Worm (Caenorhabditis elegans): ENCODE measurements around the gene lys-1.

lys-1 gene

DNA sequence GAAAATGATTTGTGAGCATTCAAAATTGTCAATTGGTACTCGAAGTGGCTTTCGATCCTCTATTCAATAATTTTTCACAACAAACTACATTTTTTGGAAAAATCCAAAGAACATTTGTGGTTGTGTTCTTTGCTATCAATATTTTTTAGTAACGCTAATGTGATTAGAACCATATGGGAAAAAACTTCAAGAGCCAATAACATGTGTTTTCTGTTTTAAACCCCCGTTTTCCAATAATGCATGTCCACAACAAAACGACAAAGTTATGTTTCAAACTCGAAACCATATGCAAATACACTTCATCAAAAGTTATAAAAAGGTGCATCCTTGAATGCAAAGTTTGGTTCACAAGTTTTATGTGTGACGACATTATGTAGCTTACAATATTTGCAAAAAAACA, 8.1 kb downstream of the lys-1 start:
- TF ChIP-seq nhr-84 (tag; optimal IDR thresholded peaks at IDR 0.05) (no peak), dsc-1 (tag; optimal IDR thresholded peaks at IDR 0.05) (peak; percentile 97), irx-1 (tag; optimal IDR thresholded peaks at IDR 0.05) (no peak), efl-3 (GFP tag; optimal IDR thresholded peaks at IDR 0.05) (no peak), fkh-4 (tag; optimal IDR thresholded peaks at IDR 0.05; ENCODE audit: borderline replicate concordance) (peak; percentile 92), efl-1 (optimal IDR thresholded peaks at IDR 0.05) (no peak), efl-1 (GFP tag; optimal IDR thresholded peaks at IDR 0.05 in 1 of 2) (peak in 1 of 2 experiments; percentile 44), lin-15B (tag; optimal IDR thresholded peaks at IDR 0.05) (no peak), nhr-71 (tag; optimal IDR thresholded peaks at IDR 0.05) (no peak), rnt-1 (tag; optimal IDR thresholded peaks at IDR 0.05) (no peak)

ce11 chrV:10287260-10287659, 9.6 kb downstream of the lys-1 start, which contains the start of gene B0024.3:
B0024.3 (plus strand) TSS chrV:10287560.
- TF ChIP-seq nhr-12 (tag; optimal IDR thresholded peaks at IDR 0.05) (no peak), nhr-237 (tag; optimal IDR thresholded peaks at IDR 0.05) (no peak), lin-13 (GFP tag; optimal IDR thresholded peaks at IDR 0.05) (no peak), ceh-90 (tag; optimal IDR thresholded peaks at IDR 0.05) (no peak), lsy-2 (tag; optimal IDR thresholded peaks at IDR 0.05) (peak in 1 of 2 experiments; percentile 8), nhr-85 (tag) (no peak), unc-98 (GFP tag; IDR thresholded peaks at IDR 0.05) (no peak), ceh-82 (tag; optimal IDR thresholded peaks at IDR 0.05) (no peak), lin-14 (GFP tag; optimal IDR thresholded peaks at IDR 0.05) (peak; percentile 34), nhr-90 (tag; optimal IDR thresholded peaks at IDR 0.05; ENCODE audit: poor library complexity) (no peak)

DNA sequence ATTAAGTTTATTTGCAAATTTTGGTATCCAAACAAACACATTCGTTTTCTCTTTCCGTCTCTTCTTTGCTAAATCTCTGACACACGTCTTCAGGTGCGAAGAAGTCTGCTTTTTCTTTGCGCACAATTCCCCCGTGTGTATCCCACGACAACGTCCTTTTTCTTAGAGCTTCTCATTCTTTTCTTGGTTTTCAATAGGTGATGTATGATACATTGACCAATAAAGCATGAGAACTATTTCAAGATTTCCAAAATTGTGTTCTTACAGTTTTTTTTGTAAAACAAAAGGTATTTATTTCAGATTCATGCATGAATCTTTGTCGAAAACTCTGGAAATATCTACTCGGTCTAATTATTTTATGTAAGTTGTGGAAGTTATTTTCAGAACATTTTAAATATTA, 12.0 kb downstream of the lys-1 start, which contains the start of gene B0024.15:
Gene B0024.15, plus strand, starts transcription at position 301 of the 400 bp plus-strand sequence.
- TF ChIP-seq unc-62 (GFP tag; optimal IDR thresholded peaks at IDR 0.05) (no peak), fkh-8 (tag; optimal IDR thresholded peaks at IDR 0.05) (peak; percentile 35), pax-3 (tag; optimal IDR thresholded peaks at IDR 0.05) (no peak), nhr-28 (tag; optimal IDR thresholded peaks at IDR 0.05) (no peak), C34B4.2 (tag; optimal IDR thresholded peaks at IDR 0.05) (no peak), aha-1 (tag; optimal IDR thresholded peaks at IDR 0.05) (no peak), ztf-11 (tag; optimal IDR thresholded peaks at IDR 0.05) (no peak), fos-1 (tag; optimal IDR thresholded peaks at IDR 0.05) (no peak)

DNA sequence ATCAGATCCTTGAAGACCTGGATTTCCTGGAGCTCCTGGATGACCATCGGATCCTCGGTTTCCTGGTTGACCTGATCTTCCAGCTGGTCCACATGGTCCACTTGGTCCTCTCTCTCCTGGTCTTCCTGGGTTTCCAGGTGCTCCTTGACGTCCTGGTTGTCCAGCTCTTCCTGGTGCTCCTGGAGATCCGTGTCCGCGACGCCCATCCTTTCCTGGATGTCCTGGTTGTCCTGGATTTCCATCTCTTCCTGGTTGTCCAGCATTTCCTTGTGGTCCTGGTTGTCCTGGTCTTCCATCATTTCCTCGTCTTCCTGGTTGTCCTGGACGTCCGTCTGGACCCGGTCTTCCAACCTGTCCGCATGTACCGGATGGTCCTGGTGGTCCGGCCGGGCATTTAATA, 14.1 kb downstream of the lys-1 start:
- TF ChIP-seq efl-1 (optimal IDR thresholded peaks at IDR 0.05): no peak
- peak in 1 of 2 experiments; percentile 68 for TF ChIP-seq efl-1 (GFP tag; optimal IDR thresholded peaks at IDR 0.05 in 1 of 2)
- no peak for TF ChIP-seq ceh-8 (GFP tag; optimal IDR thresholded peaks at IDR 0.05)

DNA sequence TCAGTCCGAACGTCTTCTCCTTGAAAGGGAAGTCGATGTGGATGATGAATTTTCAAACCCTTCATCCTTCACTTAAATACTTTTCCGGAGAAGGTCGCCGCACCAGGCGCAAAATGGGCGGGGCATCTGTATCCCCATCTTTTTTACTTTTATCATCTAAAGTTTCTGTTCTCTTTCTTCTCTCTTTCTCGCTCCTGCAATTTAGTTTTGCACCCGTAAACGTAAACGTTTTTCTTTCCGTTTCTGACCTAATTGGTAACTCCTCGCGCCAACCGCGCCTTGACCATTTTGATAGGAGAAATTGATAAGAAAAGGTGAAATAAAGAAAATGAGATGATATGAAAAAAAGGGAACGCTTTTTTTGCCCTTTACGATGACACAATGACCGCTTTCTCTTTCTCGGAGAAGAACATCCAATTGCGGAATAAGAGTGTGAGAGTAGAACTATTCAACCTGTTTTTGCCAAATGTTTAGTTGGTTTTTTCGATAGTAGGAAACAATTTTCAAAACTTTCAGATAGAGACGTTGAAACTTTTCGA, 15.2 kb downstream of the lys-1 start, which contains the start of gene col-149:
Gene col-149, minus strand, starts transcription at position 51 of the 539 bp plus-strand sequence.
- TF ChIP-seq nhr-12 (tag; optimal IDR thresholded peaks at IDR 0.05) (no peak), nhr-85 (tag) (no peak), F16B12.6 (tag; optimal IDR thresholded peaks at IDR 0.05) (no peak), blmp-1 (tag; optimal IDR thresholded peaks at IDR 0.05) (peak; percentile 99), lin-13 (GFP tag; optimal IDR thresholded peaks at IDR 0.05) (no peak), nhr-237 (tag; optimal IDR thresholded peaks at IDR 0.05) (no peak), lin-14 (GFP tag; optimal IDR thresholded peaks at IDR 0.05) (peak; percentile 20), xbp-1 (tag; optimal IDR thresholded peaks at IDR 0.05) (no peak), fos-1 (tag; optimal IDR thresholded peaks at IDR 0.05) (no peak), fkh-8 (tag; optimal IDR thresholded peaks at IDR 0.05) (no peak), elt-3 (tag; optimal IDR thresholded peaks at IDR 0.05) (peak in 2 of 6 experiments; percentile 15 to 59), efl-3 (GFP tag; optimal IDR thresholded peaks at IDR 0.05) (no peak)
